Fruit fly (Drosophila melanogaster) whole organism, embryonic: ENCODE data around the gene Ide.

Experiments used
- CG10366 ChIP-seq: fragments of 200-800 bp; sonication (Bioruptor generic); IDR thresholded peaks from 2 replicates; pipeline ENCODE4 v1.3.6; 2022; ENCODE audit warnings: missing biosample characterization, missing genetic modification characterization
- CG10979 ChIP-seq: fragments of 200-800 bp; sonication (Bioruptor generic); optimal IDR thresholded peaks from 2 replicates; lab custom pipeline; 2018; ENCODE audit warnings: missing biosample characterization, mild to moderate bottlenecking, missing genetic modification characterization, moderate library complexity
- CG11456 ChIP-seq: fragments of 200-800 bp; sonication (Bioruptor generic); IDR thresholded peaks from 3 replicates; pipeline ENCODE4 v1.3.6; 2022; ENCODE audit warnings: missing biosample characterization, missing genetic modification characterization
- CG11560 ChIP-seq: fragments of 200-800 bp; sonication (Bioruptor generic); IDR thresholded peaks from 3 replicates; pipeline ENCODE4 v1.3.6; 2022; ENCODE audit warnings: missing biosample characterization, missing genetic modification characterization
- CG1233 ChIP-seq: fragments of 200-800 bp; sonication (Bioruptor generic); optimal IDR thresholded peaks from 4 replicates; lab custom pipeline; 2018; ENCODE audit warnings: missing biosample characterization, mild to moderate bottlenecking, missing genetic modification characterization
- CG12659 ChIP-seq: fragments of 200-800 bp; sonication (Bioruptor generic); optimal IDR thresholded peaks from 3 replicates; lab custom pipeline; 2017; ENCODE audit warnings: mild to moderate bottlenecking, missing biosample characterization, missing genetic modification reagents, missing genetic modification characterization
- CG12744 ChIP-seq: fragments of 200-800 bp; sonication (Bioruptor generic); optimal IDR thresholded peaks from 2 replicates; lab custom pipeline; 2016; ENCODE audit warnings: missing biosample characterization, missing genetic modification characterization
- CG14050 ChIP-seq: fragments of 200-800 bp; sonication (Bioruptor generic); IDR thresholded peaks from 3 replicates; pipeline ENCODE4 v1.3.6; 2022; ENCODE audit warnings: missing biosample characterization, missing genetic modification characterization
- CG14710 ChIP-seq: fragments of 200-800 bp; sonication (Bioruptor generic); optimal IDR thresholded peaks from 3 replicates; lab custom pipeline; 2019; ENCODE audit warnings: missing biosample characterization, mild to moderate bottlenecking, missing genetic modification characterization, moderate library complexity
- CG1529 ChIP-seq: fragments of 200-800 bp; sonication (Bioruptor generic); optimal IDR thresholded peaks from 3 replicates; lab custom pipeline; 2018; ENCODE audit warnings: missing biosample characterization, missing genetic modification characterization
- CG1602 ChIP-seq: fragments of 200-800 bp; sonication (Bioruptor generic); optimal IDR thresholded peaks from 3 replicates; lab custom pipeline; 2016; ENCODE audit warnings: missing biosample characterization, missing genetic modification characterization
- CG16863 ChIP-seq: fragments of 200-800 bp; sonication (Bioruptor generic); optimal IDR thresholded peaks from 3 replicates; lab custom pipeline; 2016; ENCODE audit warnings: missing biosample characterization, missing genetic modification characterization
- CG2116 ChIP-seq: fragments of 200-800 bp; sonication (Bioruptor generic); optimal IDR thresholded peaks from 3 replicates; lab custom pipeline; 2018; ENCODE audit warnings: missing biosample characterization, mild to moderate bottlenecking, missing genetic modification characterization
- CG2678 ChIP-seq: fragments of 200-800 bp; sonication (Bioruptor generic); optimal IDR thresholded peaks from 3 replicates; lab custom pipeline; 2019; ENCODE audit warnings: missing biosample characterization, mild to moderate bottlenecking, missing genetic modification characterization, moderate library complexity
- CG31388 ChIP-seq: fragments of 200-800 bp; sonication (Bioruptor generic); optimal IDR thresholded peaks from 2 replicates; lab custom pipeline; 2016; ENCODE audit warnings: missing biosample characterization, missing genetic modification characterization
- CG3726 ChIP-seq: fragments of 200-800 bp; sonication (Bioruptor generic); IDR thresholded peaks from 3 replicates; pipeline ENCODE4, ENCODE4 v1.3.6; 2022; ENCODE audit warnings: missing biosample characterization, missing genetic modification characterization
- CG4404 ChIP-seq: fragments of 200-800 bp; sonication (Bioruptor generic); IDR thresholded peaks from 2 replicates; pipeline ENCODE4 v1.3.6; 2022; ENCODE audit warnings: missing biosample characterization, missing genetic modification characterization
- CG6175 ChIP-seq: fragments of 200-800 bp; sonication (Bioruptor generic); IDR thresholded peaks from 3 replicates; pipeline ENCODE4 v1.3.6; 2022; ENCODE audit warnings: missing biosample characterization, missing genetic modification characterization
- CG6683 ChIP-seq: fragments of 200-800 bp; sonication (Bioruptor generic); optimal IDR thresholded peaks from 2 replicates; lab custom pipeline; 2017; ENCODE audit warnings: missing biosample characterization, mild to moderate bottlenecking, missing genetic modification characterization, missing genetic modification reagents
- CG9727 ChIP-seq: fragments of 200-800 bp; sonication (Bioruptor generic); optimal IDR thresholded peaks from 3 replicates; lab custom pipeline; 2017; ENCODE audit warnings: missing biosample characterization, mild to moderate bottlenecking, missing genetic modification characterization
- Dbx ChIP-seq: fragments of 200-800 bp; sonication (Bioruptor generic); IDR thresholded peaks from 3 replicates; pipeline ENCODE4 v1.3.6; 2022; ENCODE audit warnings: missing biosample characterization, missing genetic modification characterization
- Dref ChIP-seq: fragments of 200-800 bp; sonication (Bioruptor generic); IDR thresholded peaks from 2 replicates; pipeline ENCODE4 v1.3.6; 2022; ENCODE audit warnings: missing biosample characterization, missing genetic modification characterization
- Ets65A ChIP-seq: fragments of 200-800 bp; sonication (Bioruptor generic); peaks from one replicate; lab custom pipeline; 2016; ENCODE audit warnings: missing biosample characterization, missing genetic modification characterization
- GATAe ChIP-seq: fragments of 200-800 bp; sonication (Bioruptor generic); conservative IDR thresholded peaks from 2 replicates; pipeline ENCODE4 v1.3.6; 2022; ENCODE audit warnings: missing biosample characterization, missing genetic modification characterization
- Gug ChIP-seq: fragments of 200-800 bp; sonication (Bioruptor generic); IDR thresholded peaks from 4 replicates; pipeline ENCODE4 v1.3.6; 2022; ENCODE audit warnings: missing biosample characterization, missing genetic modification characterization
- Hey ChIP-seq: fragments of 200-800 bp; sonication (Bioruptor generic); optimal IDR thresholded peaks from 3 replicates; lab custom pipeline; 2018; ENCODE audit warnings: missing biosample characterization, mild to moderate bottlenecking, missing genetic modification characterization
- Hr51 ChIP-seq, 2 experiments: fragments of 200-800 bp; sonication (Bioruptor generic); optimal IDR thresholded peaks; 2 replicates in 1 of 2; 3 replicates in 1 of 2; lab custom pipeline; 2016 to 2018; ENCODE audit warnings: missing biosample characterization in 2 of 2, missing genetic modification characterization in 2 of 2, mild to moderate bottlenecking in 1 of 2, moderate library complexity in 1 of 2
- Hr78 ChIP-seq, 2 experiments: fragments of 200-800 bp in 1 of 2; fragments of >200 bp in 1 of 2; sonication (Bioruptor generic) in 1 of 2; optimal IDR thresholded peaks; 2 replicates each; lab custom pipeline; 2017 to 2019; ENCODE audit warnings: missing biosample characterization in 2 of 2, missing genetic modification characterization in 2 of 2, mild to moderate bottlenecking in 1 of 2, moderate library complexity in 1 of 2
- Mes4 ChIP-seq: fragments of 200-800 bp; sonication (Bioruptor generic); optimal IDR thresholded peaks from 2 replicates; lab custom pipeline; 2016; ENCODE audit warnings: missing biosample characterization, missing genetic modification characterization
- Spps ChIP-seq: fragments of 200-800 bp; sonication (Bioruptor generic); optimal IDR thresholded peaks from 2 replicates; lab custom pipeline; 2018; ENCODE audit warnings: missing biosample characterization, mild to moderate bottlenecking, missing genetic modification characterization
- Usf ChIP-seq: fragments of 200-800 bp; sonication (Bioruptor generic); optimal IDR thresholded peaks from 2 replicates; lab custom pipeline; 2017; ENCODE audit warnings: missing genotype, missing biosample characterization, missing genetic modification characterization
- bbx ChIP-seq: fragments of 200-800 bp; sonication (Bioruptor generic); IDR thresholded peaks from 2 replicates; pipeline ENCODE4 v1.3.6; 2022; ENCODE audit warnings: missing biosample characterization, missing genetic modification characterization; ENCODE audit not compliant: partially characterized antibody
- cad ChIP-seq: fragments of >200 bp; optimal IDR thresholded peaks from 2 replicates; lab custom pipeline; 2017; ENCODE audit warnings: missing biosample characterization, missing genetic modification characterization
- gro ChIP-seq: fragments of 200-800 bp; sonication (Bioruptor generic); optimal IDR thresholded peaks from 2 replicates; lab custom pipeline; 2016; ENCODE audit warnings: missing biosample characterization, missing genetic modification characterization
- hkb ChIP-seq, 2 experiments: fragments of 200-800 bp in 1 of 2; fragments of >200 bp in 1 of 2; sonication (Bioruptor generic) in 1 of 2; IDR thresholded peaks in 1 of 2; optimal IDR thresholded peaks in 1 of 2; 2 replicates each; pipeline versions ENCODE4 v1.3.6 to Lab custom; 2017 to 2022; ENCODE audit warnings: missing biosample characterization in 1 of 2, missing genetic modification characterization in 1 of 2
- jumu ChIP-seq: fragments of 200-800 bp; sonication (Bioruptor generic); optimal IDR thresholded peaks from 3 replicates; lab custom pipeline; 2016; ENCODE audit warnings: missing biosample characterization, missing genetic modification characterization
- maf-S ChIP-seq: fragments of 200-800 bp; sonication (Bioruptor generic); optimal IDR thresholded peaks from 2 replicates; lab custom pipeline; 2016; ENCODE audit warnings: missing biosample characterization, missing genetic modification characterization
- nmo ChIP-seq: fragments of 200-800 bp; sonication (Bioruptor generic); optimal IDR thresholded peaks from 2 replicates; lab custom pipeline; 2018; ENCODE audit warnings: missing biosample characterization, mild to moderate bottlenecking, missing genetic modification characterization, moderate library complexity
- nom ChIP-seq: fragments of 200-800 bp; sonication (Bioruptor generic); optimal IDR thresholded peaks from 2 replicates; lab custom pipeline; 2017; ENCODE audit warnings: missing biosample characterization, missing genetic modification characterization, mild to moderate bottlenecking, moderate library complexity, missing genetic modification reagents
- odd ChIP-seq: fragments of 200-800 bp; sonication (Bioruptor generic); optimal IDR thresholded peaks from 2 replicates; lab custom pipeline; 2017; ENCODE audit warnings: missing biosample characterization, mild to moderate bottlenecking, missing genetic modification characterization
- org-1 ChIP-seq: fragments of 200-800 bp; sonication (Bioruptor generic); optimal IDR thresholded peaks from 2 replicates; lab custom pipeline; 2017; ENCODE audit warnings: missing biosample characterization, missing genetic modification characterization
- pan ChIP-seq, 4 experiments: fragments of >200 bp in 3 of 4; fragments of 200-800 bp in 1 of 4; sonication (Bioruptor generic) in 1 of 4; optimal IDR thresholded peaks in 3 of 4; IDR thresholded peaks in 1 of 4; 2 replicates each; pipeline versions ENCODE4 v1.3.6 to Lab custom; 2017 to 2022; ENCODE audit warnings: missing biosample characterization in 2 of 4, missing genetic modification characterization in 2 of 4, mixed read lengths in 1 of 4
- pho ChIP-seq: fragments of 200-800 bp; sonication (Bioruptor generic); optimal IDR thresholded peaks from 2 replicates; lab custom pipeline; 2016; ENCODE audit warnings: missing biosample characterization, missing genetic modification characterization
- slbo ChIP-seq: fragments of 200-800 bp; sonication (Bioruptor generic); IDR thresholded peaks from 2 replicates; pipeline ENCODE4 v1.3.6; 2022; ENCODE audit warnings: missing biosample characterization, missing genetic modification characterization
- so ChIP-seq: fragments of 200-800 bp; sonication (Bioruptor generic); IDR thresholded peaks from 3 replicates; pipeline ENCODE4 v1.3.6; 2022; ENCODE audit warnings: missing biosample characterization, missing genetic modification characterization
- ssp ChIP-seq: fragments of 200-800 bp; sonication (Bioruptor generic); IDR thresholded peaks from 2 replicates; pipeline ENCODE4 v1.3.6; 2022; ENCODE audit warnings: missing biosample characterization, missing genetic modification characterization
- toy ChIP-seq: fragments of 200-800 bp; sonication (Bioruptor generic); IDR thresholded peaks from 2 replicates; pipeline ENCODE4 v1.3.6; 2022; ENCODE audit warnings: missing biosample characterization, missing genetic modification characterization
- yki ChIP-seq: fragments of >200 bp; optimal IDR thresholded peaks from 3 replicates; lab custom pipeline; 2018
- zf30C ChIP-seq: fragments of 200-800 bp; sonication (Bioruptor generic); optimal IDR thresholded peaks from 3 replicates; lab custom pipeline; 2018; ENCODE audit warnings: missing biosample characterization, mild to moderate bottlenecking, missing genetic modification characterization
- zfh2 ChIP-seq: fragments of 200-800 bp; sonication (Bioruptor generic); optimal IDR thresholded peaks from 2 replicates; lab custom pipeline; 2016; ENCODE audit warnings: missing biosample characterization, missing genetic modification characterization

Ide gene

DNA sequence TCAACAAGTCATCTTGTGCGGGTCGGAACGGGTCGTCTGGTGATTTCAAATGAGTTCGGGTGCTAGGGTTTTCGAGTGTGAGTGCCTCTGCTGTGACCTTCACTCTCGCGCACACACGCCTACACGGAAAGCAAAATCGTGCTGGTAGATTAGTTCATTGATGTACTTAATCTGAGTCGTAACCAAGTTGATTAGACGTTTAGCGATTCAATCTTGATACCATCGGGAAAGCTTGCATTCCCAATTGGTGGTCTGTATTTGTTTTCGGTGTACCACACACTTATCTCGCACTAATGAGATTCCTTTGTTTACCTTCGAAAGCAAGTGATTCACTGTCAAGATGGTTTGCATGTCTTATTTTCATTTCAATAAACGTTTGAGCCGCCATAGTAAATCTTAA lies 13.3 kb upstream of the Ide start (continued):
- TF ChIP-seq cad: no peak
- peak in 1 of 2 experiments; percentile 50 for TF ChIP-seq Hr51 (GFP tag; optimal IDR thresholded peaks at IDR 0.05; lab: Kevin White, UChicago)
- TF ChIP-seq slbo (GFP tag; lab: Robert Waterston, UW): peak; percentile 57
- no peak for TF ChIP-seq Usf
- peak; percentile 60 for TF ChIP-seq CG2678 (tag; lab: Kevin White, UChicago)
- peak in 1 of 2 experiments; percentile 77 for TF ChIP-seq Hr78 (GFP tag; optimal IDR thresholded peaks at IDR 0.05; lab: Kevin White, UChicago)
- TF ChIP-seq zf30C: peak; percentile 69
- TF ChIP-seq toy (GFP tag; lab: Robert Waterston, UW): no peak
- TF ChIP-seq CG6175 (GFP tag; lab: Robert Waterston, UW): no peak
- TF ChIP-seq odd (GFP tag; lab: Kevin White, UChicago): no peak
- no peak for TF ChIP-seq CG1602 (GFP tag; lab: Kevin White, UChicago)
- TF ChIP-seq Dref (GFP tag; lab: Robert Waterston, UW): no peak
- TF ChIP-seq Dbx (GFP tag; lab: Robert Waterston, UW): 0 out of 3 replicates have a peak, but pooled peaks have one; percentile 18
- no peak for TF ChIP-seq CG14050 (GFP tag; lab: Robert Waterston, UW)
- no peak for TF ChIP-seq ssp (GFP tag; lab: Robert Waterston, UW)
- peak; percentile 22 for TF ChIP-seq CG12659 (GFP tag; lab: Kevin White, UChicago)
- TF ChIP-seq CG12744 (GFP tag; lab: Kevin White, UChicago): peak; percentile 37
- TF ChIP-seq CG10979: no peak
- TF ChIP-seq CG14710 (tag; lab: Kevin White, UChicago): no peak
- TF ChIP-seq CG2116 (GFP tag; lab: Kevin White, UChicago): no peak
- TF ChIP-seq CG16863 (GFP tag; lab: Kevin White, UChicago): no peak
- TF ChIP-seq CG6683 (GFP tag; lab: Kevin White, UChicago): no peak
- no peak for TF ChIP-seq nom (GFP tag; lab: Kevin White, UChicago)
- no peak for TF ChIP-seq Mes4 (GFP tag; lab: Kevin White, UChicago)
- no peak for TF ChIP-seq CG3726
- TF ChIP-seq Spps: no peak
- TF ChIP-seq zfh2 (GFP tag; lab: Kevin White, UChicago): peak; percentile 7
- TF ChIP-seq CG11456 (GFP tag; lab: Robert Waterston, UW): peak; percentile 60; the same call in 1 of the 3 replicates
- no peak for TF ChIP-seq pan (optimal IDR thresholded peaks at IDR 0.05; lab: Kevin White, UChicago)
- TF ChIP-seq pan (GFP tag; optimal IDR thresholded peaks at IDR 0.05 in 1 of 2, IDR thresholded peaks at IDR 0.05 in 1 of 2): peak in 1 of 2 experiments; percentile 56
- no peak for TF ChIP-seq yki (lab: Kevin White, UChicago)
- TF ChIP-seq pho (GFP tag; lab: Kevin White, UChicago): peak; percentile 28
- TF ChIP-seq Ets65A (GFP tag; lab: Kevin White, UChicago): peak; percentile 85
- TF ChIP-seq nmo (GFP tag; lab: Kevin White, UChicago): peak; percentile 0
- no peak for TF ChIP-seq CG9727 (GFP tag; lab: Kevin White, UChicago)
- TF ChIP-seq CG4404 (GFP tag; lab: Robert Waterston, UW): no peak
- no peak for TF ChIP-seq CG1529 (GFP tag; lab: Kevin White, UChicago)
- peak; percentile 36 for TF ChIP-seq org-1
- no peak for TF ChIP-seq hkb (optimal IDR thresholded peaks at IDR 0.05; lab: Kevin White, UChicago)
- TF ChIP-seq hkb (GFP tag; IDR thresholded peaks at IDR 0.05; lab: Robert Waterston, UW): 0 out of 2 replicates have a peak, but pooled peaks have one; percentile 29
- TF ChIP-seq so (GFP tag; lab: Robert Waterston, UW): peak; percentile 66; the same call in 2 of the 3 replicates
- peak; percentile 22; the same call in 1 of the 4 replicates for TF ChIP-seq Gug
- no peak for TF ChIP-seq CG1233 (GFP tag; lab: Kevin White, UChicago)
- TF ChIP-seq maf-S (GFP tag; lab: Kevin White, UChicago): no peak
- no peak for TF ChIP-seq CG11560 (tag; lab: Robert Waterston, UW)
- peak; percentile 58 for TF ChIP-seq GATAe (GFP tag; lab: Robert Waterston, UW)
- TF ChIP-seq CG31388: no peak
- TF ChIP-seq bbx (GFP tag; lab: Robert Waterston, UW): no peak
- TF ChIP-seq gro (GFP tag; lab: Kevin White, UChicago): peak; percentile 73
- peak; percentile 21 for TF ChIP-seq Hey (tag; lab: Kevin White, UChicago)
- peak; percentile 13; the same call in 1 of the 2 replicates for TF ChIP-seq CG10366 (GFP tag; lab: Robert Waterston, UW)
- peak; percentile 16 for TF ChIP-seq jumu (GFP tag; lab: Kevin White, UChicago)
